Worm (Caenorhabditis elegans) whole organism, L4 larva: ENCODE measurements around the gene coq-3.

Experiments
- F10B5.3 ChIP-seq: sonication (generic microtip); optimal IDR thresholded peaks from 2 replicates; lab custom pipeline; 2016; ENCODE audit warnings: mild to moderate bottlenecking, missing genetic modification characterization, missing compliant biosample characterization
- F44E2.7 ChIP-seq: fragments of 200-800 bp; sonication (Bioruptor generic); IDR thresholded peaks from 2 replicates; pipeline ENCODE4 v2.1.2; 2022; ENCODE audit warnings: missing genetic modification characterization, missing compliant biosample characterization
- F49E8.2 ChIP-seq: sonication (generic microtip); optimal IDR thresholded peaks from 2 replicates; lab custom pipeline; 2016; ENCODE audit warnings: missing compliant biosample characterization, mild to moderate bottlenecking, missing genetic modification characterization, borderline replicate concordance
- T20F7.1 ChIP-seq: fragments of 200-800 bp; sonication (Bioruptor generic); optimal IDR thresholded peaks from 2 replicates; lab custom pipeline; 2018; ENCODE audit warnings: mild to moderate bottlenecking, missing genetic modification characterization, missing compliant biosample characterization
- Y48G9A.11 ChIP-seq: fragments of 200-800 bp; sonication (Bioruptor generic); IDR thresholded peaks from 2 replicates; pipeline ENCODE4 v1.3.6; 2022; ENCODE audit warnings: missing genetic modification reagents, missing genetic modification characterization, missing compliant biosample characterization
- Y5F2A.4 ChIP-seq: fragments of 200-800 bp; sonication (Bioruptor generic); optimal IDR thresholded peaks from 2 replicates; lab custom pipeline; 2018; ENCODE audit warnings: mild to moderate bottlenecking, missing genetic modification characterization, missing compliant biosample characterization
- aly-2 ChIP-seq: sonication (generic microtip); optimal IDR thresholded peaks from 2 replicates; lab custom pipeline; 2018; ENCODE audit warnings: missing biosample characterization, missing genetic modification characterization
- daf-12 ChIP-seq: fragments of 150-350 bp; optimal IDR thresholded peaks from 2 replicates; lab custom pipeline; 2014; ENCODE audit warnings: missing biosample characterization, missing genetic modification reagents, missing genetic modification characterization
- daf-16 ChIP-seq, 3 experiments: sonication (generic microtip); optimal IDR thresholded peaks; 2 replicates each; lab custom pipeline; 2016 to 2017; ENCODE audit warnings: missing genetic modification characterization in 3 of 3, missing genetic modification reagents in 3 of 3, mild to moderate bottlenecking in 2 of 3, missing compliant biosample characterization in 2 of 3, missing biosample characterization in 1 of 3, moderate library complexity in 1 of 3
- daf-19 ChIP-seq: fragments of 200-800 bp; sonication (Bioruptor generic); conservative IDR thresholded peaks from 2 replicates; pipeline ENCODE4 v1.3.6; 2022; ENCODE audit warnings: missing genetic modification characterization, missing compliant biosample characterization
- daf-8 ChIP-seq: fragments of 200-800 bp; sonication (Bioruptor generic); IDR thresholded peaks from 2 replicates; pipeline ENCODE4 v1.3.6; 2022; ENCODE audit warnings: missing genetic modification characterization, missing compliant biosample characterization
- duxl-1 ChIP-seq: sonication (generic microtip); optimal IDR thresholded peaks from 2 replicates; lab custom pipeline; 2016; ENCODE audit warnings: mild to moderate bottlenecking, missing genetic modification characterization, moderate library complexity, missing compliant biosample characterization; ENCODE audit not compliant: poor library complexity
- egl-43 ChIP-seq: fragments of 200-800 bp; sonication (Bioruptor generic); IDR thresholded peaks from 2 replicates; pipeline ENCODE4 v1.3.6; 2022; ENCODE audit warnings: missing genetic modification reagents, missing genetic modification characterization, missing compliant biosample characterization
- gei-8 ChIP-seq: fragments of 200-800 bp; sonication (Bioruptor generic); optimal IDR thresholded peaks from 2 replicates; lab custom pipeline; 2018; ENCODE audit warnings: mild to moderate bottlenecking, missing genetic modification characterization, missing compliant biosample characterization
- hlh-11 ChIP-seq: fragments of 200-800 bp; sonication (Bioruptor generic); optimal IDR thresholded peaks from 2 replicates; lab custom pipeline; 2018; ENCODE audit warnings: mild to moderate bottlenecking, missing genetic modification characterization, missing compliant biosample characterization
- hlh-30 ChIP-seq: sonication (generic microtip); optimal IDR thresholded peaks from 2 replicates; lab custom pipeline; 2017; ENCODE audit warnings: antibody characterized with exemption, mild to moderate bottlenecking, missing genetic modification characterization, missing compliant biosample characterization; ENCODE audit not compliant: insufficient read depth
- hmg-1.1 ChIP-seq: fragments of 200-800 bp; sonication (Bioruptor generic); IDR thresholded peaks from 2 replicates; pipeline ENCODE4 v1.3.6; 2022; ENCODE audit warnings: missing genetic modification reagents, missing genetic modification characterization, missing compliant biosample characterization
- lim-7 ChIP-seq: fragments of 200-800 bp; sonication (Bioruptor generic); IDR thresholded peaks from 2 replicates; pipeline ENCODE4 v1.3.6; 2022; ENCODE audit warnings: missing genetic modification characterization, missing compliant biosample characterization
- lin-1 ChIP-seq: fragments of 200-800 bp; sonication (Bioruptor generic); IDR thresholded peaks from 2 replicates; pipeline ENCODE4 v1.3.6; 2022; ENCODE audit warnings: missing genetic modification reagents, missing genetic modification characterization, missing compliant biosample characterization
- lin-15B ChIP-seq: fragments of 150-350 bp; sonication (generic microtip); optimal IDR thresholded peaks from 3 replicates; lab custom pipeline; 2014; ENCODE audit warnings: missing biosample characterization, missing genetic modification characterization
- lin-29 ChIP-seq: fragments of 200-800 bp; sonication (Bioruptor generic); IDR thresholded peaks from 2 replicates; pipeline ENCODE4 v1.3.6; 2022; ENCODE audit warnings: missing genetic modification reagents, missing genetic modification characterization, missing compliant biosample characterization
- lin-38 ChIP-seq: fragments of 200-800 bp; sonication (Bioruptor generic); IDR thresholded peaks from 2 replicates; pipeline ENCODE4 v1.3.6; 2022; ENCODE audit warnings: missing genetic modification reagents, missing genetic modification characterization, missing compliant biosample characterization
- lir-3 ChIP-seq: sonication (generic microtip); optimal IDR thresholded peaks from 2 replicates; lab custom pipeline; 2016; ENCODE audit warnings: mild to moderate bottlenecking, missing genetic modification characterization, missing compliant biosample characterization
- madf-5 ChIP-seq, 2 experiments: fragments of 200-800 bp; sonication (Bioruptor generic); IDR thresholded peaks; 2 replicates each; pipeline ENCODE4 v1.3.6; 2022; ENCODE audit warnings: missing compliant biosample characterization in 2 of 2, missing genetic modification characterization in 2 of 2
- madf-9 ChIP-seq: fragments of 200-800 bp; sonication (Bioruptor generic); conservative IDR thresholded peaks from 2 replicates; pipeline ENCODE4 v1.3.6; 2022; ENCODE audit warnings: missing genetic modification reagents, missing genetic modification characterization, missing compliant biosample characterization
- mdl-1 ChIP-seq, 2 experiments: fragments of 150-350 bp in 1 of 2; sonication (generic microtip) in 1 of 2; optimal IDR thresholded peaks; 2 replicates each; lab custom pipeline; 2014 to 2017; ENCODE audit warnings: missing biosample characterization in 2 of 2, missing genetic modification characterization in 2 of 2
- mep-1 ChIP-seq: fragments of 150-350 bp; sonication (generic microtip); optimal IDR thresholded peaks from 3 replicates; lab custom pipeline; 2014; ENCODE audit warnings: missing biosample characterization, missing genetic modification characterization
- mxl-3 ChIP-seq: fragments of 200-800 bp; sonication (Bioruptor generic); optimal IDR thresholded peaks from 2 replicates; lab custom pipeline; 2018; ENCODE audit warnings: mild to moderate bottlenecking, missing genetic modification characterization, missing compliant biosample characterization
- nhr-10 ChIP-seq: fragments of 150-350 bp; optimal IDR thresholded peaks from 2 replicates; lab custom pipeline; 2014; ENCODE audit warnings: missing biosample characterization, missing genetic modification characterization
- nhr-102 ChIP-seq: sonication (generic microtip); optimal IDR thresholded peaks from 2 replicates; lab custom pipeline; 2016; ENCODE audit warnings: mild to moderate bottlenecking, missing genetic modification characterization, moderate library complexity, missing compliant biosample characterization
- nhr-11 ChIP-seq: fragments of 150-350 bp; optimal IDR thresholded peaks from 2 replicates; lab custom pipeline; 2014; ENCODE audit warnings: missing biosample characterization, missing genetic modification characterization
- nhr-111 ChIP-seq: fragments of 200-800 bp; sonication (Bioruptor generic); optimal IDR thresholded peaks from 2 replicates; lab custom pipeline; 2018; ENCODE audit warnings: mild to moderate bottlenecking, missing genetic modification characterization, missing compliant biosample characterization
- nhr-28 ChIP-seq: fragments of 150-350 bp; optimal IDR thresholded peaks from 2 replicates; lab custom pipeline; 2014; ENCODE audit warnings: missing biosample characterization, missing genetic modification characterization
- nhr-41 ChIP-seq: fragments of 200-800 bp; sonication (Bioruptor generic); IDR thresholded peaks from 2 replicates; pipeline ENCODE4 v1.3.6; 2022; ENCODE audit warnings: missing genetic modification reagents, missing genetic modification characterization, missing compliant biosample characterization
- nhr-42 ChIP-seq: fragments of 200-800 bp; sonication (Bioruptor generic); IDR thresholded peaks from 2 replicates; pipeline ENCODE4 v1.3.6; 2022; ENCODE audit warnings: missing genetic modification characterization, missing compliant biosample characterization
- nhr-48 ChIP-seq: sonication (generic microtip); optimal IDR thresholded peaks from 2 replicates; lab custom pipeline; 2016; ENCODE audit warnings: mild to moderate bottlenecking, missing genetic modification characterization, missing compliant biosample characterization
- php-3 ChIP-seq: fragments of 200-800 bp; sonication (Bioruptor generic); IDR thresholded peaks from 2 replicates; pipeline ENCODE4 v1.3.6; 2022; ENCODE audit warnings: missing genetic modification reagents, missing genetic modification characterization, missing compliant biosample characterization
- rbr-2 ChIP-seq: sonication (generic microtip); optimal IDR thresholded peaks from 2 replicates; lab custom pipeline; 2016; ENCODE audit warnings: missing genotype, missing genetic modification characterization, missing compliant biosample characterization
- saeg-2 ChIP-seq: fragments of 200-800 bp; sonication (Bioruptor generic); IDR thresholded peaks from 2 replicates; pipeline ENCODE4 v1.3.6; 2022; ENCODE audit warnings: missing genetic modification reagents, missing genetic modification characterization, missing compliant biosample characterization
- snpc-1.2 ChIP-seq: fragments of 200-800 bp; sonication (Bioruptor generic); IDR thresholded peaks from 2 replicates; pipeline ENCODE4 v1.3.6; 2022; ENCODE audit warnings: missing genetic modification reagents, missing genetic modification characterization, missing compliant biosample characterization
- snpc-4 ChIP-seq: fragments of 150-350 bp; optimal IDR thresholded peaks from 2 replicates; lab custom pipeline; 2014; ENCODE audit warnings: missing biosample characterization, missing genetic modification characterization
- spr-3 ChIP-seq: fragments of 200-800 bp; sonication (Bioruptor generic); optimal IDR thresholded peaks from 2 replicates; lab custom pipeline; 2018; ENCODE audit warnings: mild to moderate bottlenecking, missing genetic modification characterization, missing compliant biosample characterization
- tag-97 ChIP-seq: fragments of 200-800 bp; sonication (Bioruptor generic); IDR thresholded peaks from 2 replicates; pipeline ENCODE4 v1.3.6; 2022; ENCODE audit warnings: missing genetic modification characterization, missing compliant biosample characterization
- tra-1 ChIP-seq: fragments of 200-800 bp; sonication (Bioruptor generic); IDR thresholded peaks from 2 replicates; pipeline ENCODE4 v1.3.6; 2022; ENCODE audit warnings: missing genetic modification reagents, missing genetic modification characterization, missing compliant biosample characterization
- unc-130 ChIP-seq: sonication (generic microtip); optimal IDR thresholded peaks from 2 replicates; lab custom pipeline; 2016; ENCODE audit warnings: missing genetic modification reagents, missing genetic modification characterization, missing compliant biosample characterization
- unc-39 ChIP-seq: sonication (generic microtip); optimal IDR thresholded peaks from 2 replicates; lab custom pipeline; 2017; ENCODE audit warnings: missing biosample characterization, missing genetic modification characterization
- zag-1 ChIP-seq: fragments of 150-350 bp; optimal IDR thresholded peaks from 2 replicates; lab custom pipeline; 2014; ENCODE audit warnings: missing biosample characterization, missing genetic modification characterization
- zfp-2 ChIP-seq: sonication (generic microtip); optimal IDR thresholded peaks from 2 replicates; lab custom pipeline; 2016; ENCODE audit warnings: mild to moderate bottlenecking, missing genetic modification characterization, missing compliant biosample characterization
- zfp-3 ChIP-seq: fragments of 200-800 bp; sonication (Bioruptor generic); conservative IDR thresholded peaks from 2 replicates; pipeline ENCODE4 v1.3.6; 2022; ENCODE audit warnings: missing genetic modification reagents, missing genetic modification characterization, missing compliant biosample characterization
- zip-11 ChIP-seq: fragments of 200-800 bp; sonication (Bioruptor generic); IDR thresholded peaks from 2 replicates; pipeline ENCODE4 v1.3.6; 2022; ENCODE audit warnings: missing genetic modification characterization, missing compliant biosample characterization
- zip-2 ChIP-seq: fragments of 150-350 bp; optimal IDR thresholded peaks from 2 replicates; lab custom pipeline; 2014; ENCODE audit warnings: missing biosample characterization, missing genetic modification characterization

coq-3 gene

ce11 chrIV:14838095-14838494 lies 42.0 kb upstream of the coq-3 start (continued):
- TF ChIP-seq T20F7.1 (GFP tag; lab: Kevin White, UChicago) = peak; percentile 62
- no peak for TF ChIP-seq snpc-4 (tag; lab: Kevin White, UChicago)
- TF ChIP-seq mep-1 (tag; lab: Kevin White, UChicago) = peak; percentile 92
- TF ChIP-seq mdl-1 (tag; optimal IDR thresholded peaks at IDR 0.05; lab: Kevin White, UChicago) = no peak
- no peak for TF ChIP-seq aly-2 (tag; lab: Kevin White, UChicago)
- TF ChIP-seq lin-38 (GFP tag; lab: Robert Waterston, UW) = no peak; the same call in 1 of the 2 replicates
- no peak for TF ChIP-seq gei-8
- no peak for TF ChIP-seq hlh-11 (tag; lab: Kevin White, UChicago)
- peak; percentile 42 for TF ChIP-seq nhr-28 (tag; lab: Kevin White, UChicago)
- no peak for TF ChIP-seq nhr-42 (GFP tag; lab: Robert Waterston, UW)
- peak; percentile 34 for TF ChIP-seq zfp-2 (tag; lab: Kevin White, UChicago)
- TF ChIP-seq hmg-1.1 (GFP tag; lab: Robert Waterston, UW) = peak; percentile 93
- peak; percentile 76; the same call in 1 of the 2 replicates for TF ChIP-seq zfp-3 (GFP tag; lab: Robert Waterston, UW)
- TF ChIP-seq F10B5.3 (tag; lab: Kevin White, UChicago) = peak; percentile 6
- peak; percentile 90 for TF ChIP-seq daf-19
- TF ChIP-seq daf-8 (GFP tag; lab: Robert Waterston, UW) = no peak
- no peak for TF ChIP-seq daf-12 (tag; lab: Kevin White, UChicago)
- peak; percentile 65 for TF ChIP-seq madf-9 (GFP tag; lab: Robert Waterston, UW)
- TF ChIP-seq duxl-1 (tag; lab: Kevin White, UChicago) = peak; percentile 93
- no peak for TF ChIP-seq tra-1
- peak; percentile 64 for TF ChIP-seq nhr-48
- TF ChIP-seq lin-15B (tag; lab: Kevin White, UChicago) = no peak
- TF ChIP-seq lim-7 = no peak
- no peak for TF ChIP-seq mxl-3 (GFP tag; lab: Kevin White, UChicago)
- peak; percentile 79 for TF ChIP-seq F49E8.2
- TF ChIP-seq nhr-41 (GFP tag; lab: Robert Waterston, UW) = no peak
- TF ChIP-seq unc-39 (tag; lab: Kevin White, UChicago) = no peak
- no peak for TF ChIP-seq tag-97 (GFP tag; lab: Robert Waterston, UW)
- no peak for TF ChIP-seq egl-43 (GFP tag; lab: Robert Waterston, UW)
- peak; percentile 53 for TF ChIP-seq zip-2 (tag; lab: Kevin White, UChicago)
- peak; percentile 99 for TF ChIP-seq snpc-1.2 (GFP tag; lab: Robert Waterston, UW)
- peak; percentile 85 for TF ChIP-seq rbr-2
- no peak for TF ChIP-seq Y48G9A.11
- peak; percentile 87 for TF ChIP-seq php-3 (GFP tag; lab: Robert Waterston, UW)
- peak; percentile 84 for TF ChIP-seq lir-3 (tag; lab: Kevin White, UChicago)
- TF ChIP-seq nhr-11 = peak; percentile 30
- peak; percentile 89 for TF ChIP-seq nhr-102 (tag; lab: Kevin White, UChicago)
- peak; percentile 68 for TF ChIP-seq hlh-30 (tag; lab: Kevin White, UChicago)
- peak; percentile 64 to 82 for TF ChIP-seq daf-16 (GFP tag; optimal IDR thresholded peaks at IDR 0.05; lab: Kevin White, UChicago)
- TF ChIP-seq daf-16 (tag; optimal IDR thresholded peaks at IDR 0.05; lab: Kevin White, UChicago) = peak; percentile 52
- TF ChIP-seq Y5F2A.4 (GFP tag; lab: Kevin White, UChicago) = peak; percentile 62
- no peak for TF ChIP-seq zip-11 (GFP tag; lab: Robert Waterston, UW)
- peak; percentile 78; the same call in 1 of the 2 replicates for TF ChIP-seq lin-1 (GFP tag; lab: Robert Waterston, UW)
- TF ChIP-seq spr-3 (GFP tag; lab: Kevin White, UChicago) = no peak
- peak; percentile 36 for TF ChIP-seq zag-1 (tag; lab: Kevin White, UChicago)
- TF ChIP-seq nhr-111 (GFP tag; lab: Kevin White, UChicago) = peak; percentile 81
- TF ChIP-seq saeg-2 (GFP tag; lab: Robert Waterston, UW) = no peak; the same call in 1 of the 2 replicates
- no peak for TF ChIP-seq nhr-10 (tag; lab: Kevin White, UChicago)
- TF ChIP-seq F44E2.7 (GFP tag; lab: Robert Waterston, UW) = no peak; the same call in 1 of the 2 replicates
- peak; percentile 68 for TF ChIP-seq lin-29 (GFP tag; lab: Robert Waterston, UW)
- peak; percentile 20 for TF ChIP-seq unc-130 (GFP tag; lab: Kevin White, UChicago)
- 0 out of 4 replicates have a peak, but pooled peaks of 1 of the 2 experiments have one; percentile 19 for TF ChIP-seq madf-5 (GFP tag; IDR thresholded peaks at IDR 0.05; lab: Robert Waterston, UW)
